Worm (Caenorhabditis elegans) whole organism, L2 larva: ENCODE results near the gene mib-1.

Source experiments
- C34F6.9 ChIP-seq: fragments of 150-350 bp; optimal IDR thresholded peaks from 2 replicates; lab custom pipeline; 2014; ENCODE audit warnings: missing biosample characterization, missing genetic modification characterization
- F13H6.1 ChIP-seq: sonication (generic microtip); optimal IDR thresholded peaks from 2 replicates; lab custom pipeline; 2016; ENCODE audit warnings: missing genetic modification characterization, missing compliant biosample characterization
- R02D3.7 ChIP-seq: fragments of 150-350 bp; optimal IDR thresholded peaks from 2 replicates; lab custom pipeline; 2014; ENCODE audit warnings: missing biosample characterization, missing genetic modification characterization
- Y55F3AM.14 ChIP-seq: fragments of 200-800 bp; sonication (Bioruptor generic); optimal IDR thresholded peaks from 2 replicates; lab custom pipeline; 2018; ENCODE audit warnings: mild to moderate bottlenecking, missing genetic modification characterization, missing compliant biosample characterization
- ZK546.5 ChIP-seq: sonication (generic microtip); optimal IDR thresholded peaks from 2 replicates; lab custom pipeline; 2017; ENCODE audit warnings: missing biosample characterization, missing genetic modification characterization
- alr-1 ChIP-seq: fragments of 150-350 bp; optimal IDR thresholded peaks from 2 replicates; lab custom pipeline; 2014; ENCODE audit warnings: missing biosample characterization, missing genetic modification characterization
- aly-2 ChIP-seq: fragments of 150-350 bp; optimal IDR thresholded peaks from 2 replicates; lab custom pipeline; 2014; ENCODE audit warnings: missing biosample characterization, missing genetic modification characterization
- ama-1 ChIP-seq: fragments of 150-350 bp; optimal IDR thresholded peaks from 2 replicates; lab custom pipeline; 2018; ENCODE audit warnings: inconsistent platforms
- blmp-1 ChIP-seq: sonication (generic microtip); optimal IDR thresholded peaks from 2 replicates; lab custom pipeline; 2017; ENCODE audit warnings: missing genetic modification characterization, mild to moderate bottlenecking, missing compliant biosample characterization, antibody characterized with exemption, moderate library complexity; ENCODE audit not compliant: insufficient read depth
- ceh-16 ChIP-seq: fragments of 150-350 bp; optimal IDR thresholded peaks from 2 replicates; lab custom pipeline; 2014; ENCODE audit warnings: missing biosample characterization, missing genetic modification characterization
- ceh-82 ChIP-seq: fragments of 150-350 bp; optimal IDR thresholded peaks from 2 replicates; lab custom pipeline; 2014; ENCODE audit warnings: missing biosample characterization, missing genetic modification characterization
- crh-2 ChIP-seq: sonication (generic microtip); optimal IDR thresholded peaks from 2 replicates; lab custom pipeline; 2017; ENCODE audit warnings: missing biosample characterization, missing genetic modification characterization
- dmd-4 ChIP-seq: sonication (generic microtip); optimal IDR thresholded peaks from 2 replicates; lab custom pipeline; 2017; ENCODE audit warnings: missing biosample characterization, missing genetic modification characterization
- egl-27 ChIP-seq: sonication (generic microtip); optimal IDR thresholded peaks from 3 replicates; lab custom pipeline; 2017; ENCODE audit warnings: missing biosample characterization, missing genetic modification reagents, missing genetic modification characterization
- elt-1 ChIP-seq: fragments of 150-350 bp; optimal IDR thresholded peaks from 2 replicates; lab custom pipeline; 2014; ENCODE audit warnings: missing biosample characterization, missing genetic modification characterization
- elt-3 ChIP-seq: sonication (generic microtip); optimal IDR thresholded peaks from 2 replicates; lab custom pipeline; 2017; ENCODE audit warnings: missing biosample characterization, missing genetic modification characterization
- fos-1 ChIP-seq: fragments of 150-350 bp; optimal IDR thresholded peaks from 2 replicates; lab custom pipeline; 2014; ENCODE audit warnings: missing biosample characterization, missing genetic modification characterization
- gmeb-1 ChIP-seq: fragments of 150-350 bp; optimal IDR thresholded peaks from 2 replicates; lab custom pipeline; 2014; ENCODE audit warnings: missing biosample characterization, missing genetic modification characterization
- lin-11 ChIP-seq: fragments of 150-350 bp; sonication (generic microtip); optimal IDR thresholded peaks from 2 replicates; lab custom pipeline; 2014; ENCODE audit warnings: missing biosample characterization, missing genetic modification characterization, inconsistent platforms, mixed read lengths
- lin-13 ChIP-seq: fragments of 150-350 bp; optimal IDR thresholded peaks from 2 replicates; lab custom pipeline; 2014; ENCODE audit warnings: missing biosample characterization, missing genetic modification reagents, missing genetic modification characterization
- lin-39 ChIP-seq: fragments of 150-350 bp; optimal IDR thresholded peaks from 2 replicates; lab custom pipeline; 2014; ENCODE audit warnings: missing biosample characterization, missing genetic modification reagents, missing genetic modification characterization
- lsy-2 ChIP-seq, 2 experiments: fragments of 150-350 bp in 1 of 2; sonication (generic microtip) in 1 of 2; optimal IDR thresholded peaks; 2 replicates each; lab custom pipeline; 2014 to 2017; ENCODE audit warnings: missing biosample characterization in 2 of 2, missing genetic modification characterization in 2 of 2
- mab-5 ChIP-seq: fragments of 150-350 bp; optimal IDR thresholded peaks from 2 replicates; lab custom pipeline; 2014; ENCODE audit warnings: missing biosample characterization, missing genetic modification characterization
- mbf-1 ChIP-seq: sonication (generic microtip); optimal IDR thresholded peaks from 2 replicates; lab custom pipeline; 2017; ENCODE audit warnings: missing biosample characterization, missing genetic modification characterization
- mdl-1 ChIP-seq, 2 experiments: fragments of 150-350 bp in 1 of 2; sonication (generic microtip) in 1 of 2; optimal IDR thresholded peaks; 2 replicates each; lab custom pipeline; 2017; ENCODE audit warnings: missing biosample characterization in 2 of 2, missing genetic modification characterization in 2 of 2
- nhr-10 ChIP-seq: sonication (generic microtip); optimal IDR thresholded peaks from 2 replicates; lab custom pipeline; 2017; ENCODE audit warnings: missing biosample characterization, missing genetic modification characterization
- nhr-11 ChIP-seq: fragments of 150-350 bp; optimal IDR thresholded peaks from 2 replicates; lab custom pipeline; 2014; ENCODE audit warnings: missing biosample characterization, missing genetic modification characterization
- nhr-12 ChIP-seq: fragments of 150-350 bp; optimal IDR thresholded peaks from 2 replicates; lab custom pipeline; 2014; ENCODE audit warnings: missing biosample characterization, missing genetic modification characterization
- nhr-129 ChIP-seq: fragments of 150-350 bp; optimal IDR thresholded peaks from 2 replicates; lab custom pipeline; 2014; ENCODE audit warnings: missing biosample characterization, missing genetic modification characterization
- nhr-21 ChIP-seq: fragments of 150-350 bp; optimal IDR thresholded peaks from 2 replicates; lab custom pipeline; 2014; ENCODE audit warnings: missing biosample characterization, missing genetic modification characterization
- nhr-23 ChIP-seq: fragments of 150-350 bp; optimal IDR thresholded peaks from 2 replicates; lab custom pipeline; 2014; ENCODE audit warnings: missing biosample characterization, missing genetic modification reagents, missing genetic modification characterization
- nhr-237 ChIP-seq: fragments of 150-350 bp; optimal IDR thresholded peaks from 2 replicates; lab custom pipeline; 2014; ENCODE audit warnings: missing biosample characterization, missing genetic modification characterization
- nhr-25 ChIP-seq: fragments of 150-350 bp; sonication (generic microtip); optimal IDR thresholded peaks from 3 replicates; lab custom pipeline; 2014; ENCODE audit warnings: missing biosample characterization, missing genetic modification characterization
- nhr-6 ChIP-seq: fragments of 150-350 bp; optimal IDR thresholded peaks from 2 replicates; lab custom pipeline; 2014; ENCODE audit warnings: missing biosample characterization, missing genetic modification characterization
- nhr-77 ChIP-seq: fragments of 150-350 bp; optimal IDR thresholded peaks from 2 replicates; lab custom pipeline; 2014; ENCODE audit warnings: missing biosample characterization, missing genetic modification characterization
- peb-1 ChIP-seq: fragments of 150-350 bp; optimal IDR thresholded peaks from 2 replicates; lab custom pipeline; 2014; ENCODE audit warnings: missing biosample characterization, missing genetic modification characterization
- sem-4 ChIP-seq: fragments of 150-350 bp; optimal IDR thresholded peaks from 2 replicates; lab custom pipeline; 2014; ENCODE audit warnings: missing biosample characterization, missing genetic modification reagents, missing genetic modification characterization
- skn-1 ChIP-seq: sonication (generic microtip); optimal IDR thresholded peaks from 2 replicates; lab custom pipeline; 2017; ENCODE audit warnings: missing biosample characterization, missing genetic modification characterization
- sma-3 ChIP-seq: sonication (generic microtip); optimal IDR thresholded peaks from 2 replicates; lab custom pipeline; 2016; ENCODE audit warnings: missing genetic modification reagents, missing genetic modification characterization, missing compliant biosample characterization
- sma-9 ChIP-seq, 2 experiments: fragments of 150-350 bp in 1 of 2; sonication (generic microtip) in 1 of 2; optimal IDR thresholded peaks; 2 replicates each; lab custom pipeline; 2014 to 2016; ENCODE audit warnings: missing genetic modification characterization in 2 of 2, mild to moderate bottlenecking in 1 of 2, missing biosample characterization in 1 of 2, missing compliant biosample characterization in 1 of 2, missing genetic modification reagents in 1 of 2, moderate library complexity in 1 of 2
- snpc-4 ChIP-seq: fragments of 150-350 bp; optimal IDR thresholded peaks from 2 replicates; lab custom pipeline; 2014; ENCODE audit warnings: missing biosample characterization, missing genetic modification characterization
- unc-39 ChIP-seq: fragments of 150-350 bp; optimal IDR thresholded peaks from 2 replicates; lab custom pipeline; 2014; ENCODE audit warnings: missing biosample characterization, missing genetic modification characterization
- unc-55 ChIP-seq: fragments of 150-350 bp; sonication (generic microtip); optimal IDR thresholded peaks from 3 replicates; lab custom pipeline; 2014; ENCODE audit warnings: missing biosample characterization, missing genetic modification reagents, missing genetic modification characterization
- unc-62 ChIP-seq: fragments of 150-350 bp; optimal IDR thresholded peaks from 2 replicates; lab custom pipeline; 2014; ENCODE audit warnings: missing biosample characterization, missing genetic modification reagents, missing genetic modification characterization
- zag-1 ChIP-seq: fragments of 150-350 bp; optimal IDR thresholded peaks from 2 replicates; lab custom pipeline; 2014; ENCODE audit warnings: missing biosample characterization, missing genetic modification characterization
- ztf-1 ChIP-seq: fragments of 200-800 bp; sonication (Bioruptor generic); conservative IDR thresholded peaks from 2 replicates; pipeline ENCODE4 v1.3.6; 2022; ENCODE audit warnings: missing genetic modification characterization, missing compliant biosample characterization
- ztf-11 ChIP-seq: sonication (generic microtip); optimal IDR thresholded peaks from 2 replicates; lab custom pipeline; 2017; ENCODE audit warnings: missing biosample characterization, missing genetic modification characterization
- ztf-4 ChIP-seq: fragments of 150-350 bp; optimal IDR thresholded peaks from 2 replicates; lab custom pipeline; 2014; ENCODE audit warnings: missing biosample characterization, missing genetic modification characterization

mib-1 gene

ce11 chrIII:11244338-11244737 is 46.1 kb downstream of the mib-1 start:
- TF ChIP-seq elt-3 (tag; lab: Kevin White, UChicago), result no peak
- TF ChIP-seq mab-5 (tag; lab: Kevin White, UChicago), result no peak
- peak; percentile 18 for TF ChIP-seq gmeb-1 (tag; lab: Kevin White, UChicago)

- no peak for TF ChIP-seq nhr-77 (tag; lab: Kevin White, UChicago)
- TF ChIP-seq elt-1 (tag; lab: Kevin White, UChicago), result no peak
- no peak for TF ChIP-seq lin-39 (tag; lab: Kevin White, UChicago)
- peak; percentile 39 for TF ChIP-seq egl-27 (tag; lab: Kevin White, UChicago)
- peak; percentile 93 for TF ChIP-seq nhr-129
- peak; percentile 62 for TF ChIP-seq sma-3 (GFP tag; lab: Kevin White, UChicago)
- no peak for TF ChIP-seq skn-1
- TF ChIP-seq ztf-1 (GFP tag; lab: Robert Waterston, UW), result no peak
- peak; percentile 98 for TF ChIP-seq fos-1 (tag; lab: Kevin White, UChicago)
- TF ChIP-seq Y55F3AM.14 (GFP tag; lab: Kevin White, UChicago), result no peak
- TF ChIP-seq unc-62 (GFP tag; lab: Kevin White, UChicago), result no peak
- peak; percentile 85 for TF ChIP-seq sma-9 (GFP tag; optimal IDR thresholded peaks at IDR 0.05; lab: Kevin White, UChicago)
- TF ChIP-seq sma-9 (tag; optimal IDR thresholded peaks at IDR 0.05; lab: Kevin White, UChicago), result no peak
- TF ChIP-seq elt-3 (tag; lab: Kevin White, UChicago), result no peak
- TF ChIP-seq mab-5 (tag; lab: Kevin White, UChicago), result no peak
- peak; percentile 85 for TF ChIP-seq unc-55 (GFP tag; lab: Kevin White, UChicago)
- TF ChIP-seq aly-2 (tag; lab: Kevin White, UChicago), result no peak
- TF ChIP-seq lin-13 (GFP tag; lab: Kevin White, UChicago), result peak; percentile 57
- TF ChIP-seq nhr-11 (tag; lab: Kevin White, UChicago), result no peak
- TF ChIP-seq ama-1, result no peak
- TF ChIP-seq nhr-237 (tag; lab: Kevin White, UChicago), result no peak
- peak; percentile 56 for TF ChIP-seq gmeb-1 (tag; lab: Kevin White, UChicago)
- no peak for TF ChIP-seq R02D3.7 (tag; lab: Kevin White, UChicago)
- TF ChIP-seq ztf-11 (tag; lab: Kevin White, UChicago), result no peak
- TF ChIP-seq peb-1 (tag; lab: Kevin White, UChicago), result no peak
- peak; percentile 29 to 67 for TF ChIP-seq lsy-2 (tag; optimal IDR thresholded peaks at IDR 0.05; lab: Kevin White, UChicago)
- TF ChIP-seq nhr-6 (tag; lab: Kevin White, UChicago), result peak; percentile 47
- no peak for TF ChIP-seq lin-11 (tag; lab: Kevin White, UChicago)
- TF ChIP-seq C34F6.9 (tag; lab: Kevin White, UChicago), result peak; percentile 85
- TF ChIP-seq crh-2 (tag; lab: Kevin White, UChicago), result peak; percentile 93
- no peak for TF ChIP-seq unc-39 (tag; lab: Kevin White, UChicago)
- no peak for TF ChIP-seq ZK546.5 (tag; lab: Kevin White, UChicago)
- no peak for TF ChIP-seq nhr-10 (tag; lab: Kevin White, UChicago)
- no peak for TF ChIP-seq nhr-12 (tag; lab: Kevin White, UChicago)
- TF ChIP-seq ceh-16 (tag; lab: Kevin White, UChicago), result no peak
- TF ChIP-seq F13H6.1 (tag; lab: Kevin White, UChicago), result peak; percentile 86
- TF ChIP-seq nhr-25 (tag; lab: Kevin White, UChicago), result peak; percentile 81
- no peak for TF ChIP-seq nhr-23 (tag; lab: Kevin White, UChicago)
- no peak for TF ChIP-seq zag-1 (tag; lab: Kevin White, UChicago)
- TF ChIP-seq mdl-1 (tag; optimal IDR thresholded peaks at IDR 0.05; lab: Kevin White, UChicago), result peak; percentile 5 to 9
- peak; percentile 57 for TF ChIP-seq ztf-4 (tag; lab: Kevin White, UChicago)
- peak; percentile 61 for TF ChIP-seq nhr-21 (tag; lab: Kevin White, UChicago)
- TF ChIP-seq sem-4, result peak; percentile 18
- peak; percentile 52 for TF ChIP-seq blmp-1 (tag; lab: Kevin White, UChicago)
- no peak for TF ChIP-seq mbf-1
- no peak for TF ChIP-seq ceh-82 (tag; lab: Kevin White, UChicago)
- TF ChIP-seq dmd-4 (tag; lab: Kevin White, UChicago), result no peak
- peak; percentile 35 for TF ChIP-seq snpc-4
- no peak for TF ChIP-seq alr-1
These were observed 47.1 kb downstream of the mib-1 start for ce11 chrIII:11243421-11243820.
